Fruit fly (Drosophila melanogaster): ENCODE results near the gene Nedd4.
A peak's percentile ranks its signal among the peaks of the same experiment; 100 is the strongest.

Gene Nedd4

DNA sequence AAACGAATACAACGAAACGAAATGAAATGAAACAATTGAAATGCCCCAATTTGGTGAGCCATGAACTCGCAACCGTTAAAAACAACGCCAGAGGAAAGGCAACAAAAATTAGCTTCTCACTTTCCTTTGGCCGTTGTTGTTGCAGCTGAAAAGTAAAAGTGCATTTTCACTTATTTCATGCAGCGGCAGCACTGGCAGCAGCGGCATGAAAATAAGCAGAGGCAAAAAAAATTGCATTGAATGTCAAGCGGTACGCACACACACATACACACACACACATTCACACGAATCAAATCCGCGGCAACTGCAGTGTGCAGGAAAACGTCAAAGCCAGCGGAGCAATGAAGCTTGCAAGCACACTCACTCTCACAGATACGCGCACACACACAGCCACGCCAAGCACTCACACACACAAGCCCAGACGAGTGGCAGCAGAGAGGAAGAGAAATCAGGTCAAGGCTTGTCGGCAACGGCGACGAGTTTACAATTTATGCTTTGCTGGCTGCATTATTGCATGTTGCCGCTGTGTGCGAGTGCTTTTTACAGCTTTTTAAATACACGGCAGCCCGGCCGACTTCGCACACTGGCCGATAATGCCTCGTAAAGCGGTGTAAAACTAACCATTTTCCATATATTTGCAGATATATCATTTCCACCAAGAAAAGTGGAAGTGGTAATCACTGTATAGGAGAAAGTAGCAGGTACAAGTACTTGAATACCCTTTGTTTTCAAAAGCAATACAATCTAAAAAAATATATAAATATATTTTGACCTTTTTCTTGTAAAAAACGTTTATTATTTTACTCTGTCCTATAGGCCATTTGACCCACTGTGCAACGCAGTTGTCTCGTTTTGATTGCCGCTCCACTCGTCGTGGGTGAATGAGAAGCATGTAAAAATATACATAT, 36.7 kb downstream of the Nedd4 start (continued):
- TF ChIP-seq CG7271 (tag; optimal IDR thresholded peaks at IDR 0.05) (no peak), Mrtf (GFP tag; IDR thresholded peaks at IDR 0.05) (peak; percentile 53; the same call in 1 of the 3 replicates), CG6854 (GFP tag; optimal IDR thresholded peaks at IDR 0.05) (peak; percentile 17), CG6175 (GFP tag; IDR thresholded peaks at IDR 0.05) (0 out of 3 replicates have a peak, but pooled peaks have one; percentile 30), CG2889 (GFP tag; IDR thresholded peaks at IDR 0.05) (no peak; the same call in 2 of the 3 replicates), CG18262 (tag; optimal IDR thresholded peaks at IDR 0.05) (peak; percentile 90), Chrac-16 (GFP tag; optimal IDR thresholded peaks at IDR 0.05) (peak; percentile 13), PHDP (tag; optimal IDR thresholded peaks at IDR 0.05) (peak; percentile 77), sim (GFP tag; IDR thresholded peaks at IDR 0.05) (peak; percentile 48; the same call in 1 of the 2 replicates), Mes4 (GFP tag; optimal IDR thresholded peaks at IDR 0.05) (peak; percentile 20), Jarid2 (GFP tag; optimal IDR thresholded peaks at IDR 0.05) (peak; percentile 54), vfl (GFP tag; optimal IDR thresholded peaks at IDR 0.05) (no peak), ara (GFP tag; IDR thresholded peaks at IDR 0.05) (peak; percentile 69; the same call in 1 of the 2 replicates), Sry-β (GFP tag; optimal IDR thresholded peaks at IDR 0.05) (peak; percentile 18), Oaz (GFP tag; IDR thresholded peaks at IDR 0.05) (peak; percentile 51), caup (GFP tag; optimal IDR thresholded peaks at IDR 0.05; ENCODE audit: severe bottlenecking) (peak; percentile 30), chif (GFP tag; optimal IDR thresholded peaks at IDR 0.05) (peak in 1 of 2 experiments; percentile 33), CG7745 (tag; optimal IDR thresholded peaks at IDR 0.05) (no peak), ci (GFP tag; IDR thresholded peaks at IDR 0.05) (peak; percentile 87), kah (GFP tag; optimal IDR thresholded peaks at IDR 0.05) (peak; percentile 65), mam (GFP tag; optimal IDR thresholded peaks at IDR 0.05) (no peak), croc (GFP tag; conservative IDR thresholded peaks at IDR 0.05) (peak; percentile 83), odd (GFP tag; optimal IDR thresholded peaks at IDR 0.05) (peak; percentile 76), CG12942 (GFP tag; optimal IDR thresholded peaks at IDR 0.05) (peak; percentile 52), CG7372 (GFP tag; IDR thresholded peaks at IDR 0.05) (peak; percentile 42; the same call in 1 of the 2 replicates), HHEX (GFP tag; optimal IDR thresholded peaks at IDR 0.05) (peak; percentile 78), Ravus (GFP tag; IDR thresholded peaks at IDR 0.05) (no peak), schlank (tag; optimal IDR thresholded peaks at IDR 0.05) (no peak), CG4854 (GFP tag; optimal IDR thresholded peaks at IDR 0.05) (no peak), zfh2 (GFP tag; optimal IDR thresholded peaks at IDR 0.05) (no peak), CG16815 (GFP tag; optimal IDR thresholded peaks at IDR 0.05) (peak; percentile 20), vnd (GFP tag; IDR thresholded peaks at IDR 0.05; ENCODE audit: partially characterized antibody) (peak; percentile 40; the same call in 1 of the 3 replicates), da (GFP tag; optimal IDR thresholded peaks at IDR 0.05) (no peak), stc (GFP tag; IDR thresholded peaks at IDR 0.05) (peak; percentile 72), CG8290 (GFP tag; optimal IDR thresholded peaks at IDR 0.05) (no peak), CG8290 (tag; optimal IDR thresholded peaks at IDR 0.05) (peak in 1 of 2 experiments; percentile 31), CG8089 (GFP tag; optimal IDR thresholded peaks at IDR 0.05) (no peak), lmd (GFP tag; IDR thresholded peaks at IDR 0.05) (peak; percentile 71), cas (GFP tag; IDR thresholded peaks at IDR 0.05) (no peak), sob (GFP tag; IDR thresholded peaks at IDR 0.05) (0 out of 2 replicates have a peak, but pooled peaks have one; percentile 37), CG4282 (GFP tag; optimal IDR thresholded peaks at IDR 0.05) (no peak), CG15514 (GFP tag; optimal IDR thresholded peaks at IDR 0.05) (peak; percentile 22), Blimp-1 (GFP tag; optimal IDR thresholded peaks at IDR 0.05) (peak; percentile 90), CG12155 (GFP tag; optimal IDR thresholded peaks at IDR 0.05) (peak; percentile 30), ase (GFP tag; IDR thresholded peaks at IDR 0.05) (peak; percentile 80), CG14710 (tag; optimal IDR thresholded peaks at IDR 0.05) (peak; percentile 56), CG6654 (GFP tag; optimal IDR thresholded peaks at IDR 0.05) (peak; percentile 73), CG9727 (GFP tag; optimal IDR thresholded peaks at IDR 0.05) (peak; percentile 30), maf-S (GFP tag; optimal IDR thresholded peaks at IDR 0.05) (no peak)
